Worm (Caenorhabditis elegans): ENCODE results near the gene irld-51.

DNA sequence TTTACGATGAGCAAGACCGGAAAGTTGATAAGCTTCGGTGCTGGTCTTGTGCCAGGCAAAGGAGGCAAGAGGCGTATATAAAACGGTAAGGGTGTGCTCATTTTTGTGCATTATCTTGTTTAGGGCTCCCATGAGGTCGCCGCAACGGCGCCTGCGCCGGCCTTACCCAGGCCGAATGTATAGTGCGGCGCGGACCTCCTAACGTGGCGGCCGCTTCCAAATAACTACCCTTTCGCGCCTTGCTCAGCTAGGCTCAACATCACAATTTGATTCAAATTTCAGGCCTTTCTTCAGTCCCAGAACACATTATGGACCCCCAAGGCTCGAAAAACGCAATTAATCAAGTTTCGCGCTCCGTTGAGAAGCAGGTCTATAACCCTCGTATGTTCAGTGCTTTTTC, 25.0 kb downstream of the irld-51 start, which contains the start of the genes ZK355.3 and ZK355.8:
- TF ChIP-seq R02D3.7 (tag; optimal IDR thresholded peaks at IDR 0.05) (no peak), lin-39 (tag; optimal IDR thresholded peaks at IDR 0.05) (no peak), F13H6.1 (tag; optimal IDR thresholded peaks at IDR 0.05) (no peak), ceh-82 (tag; optimal IDR thresholded peaks at IDR 0.05) (no peak)

Measured in whole organism, L2 larva.